Fruit fly (Drosophila melanogaster) whole organism, prepupa: ENCODE measurements around the gene amos.

Experiments used
- Blimp-1 ChIP-seq: fragments of 200-800 bp; sonication (Bioruptor generic); optimal IDR thresholded peaks from 3 replicates; lab custom pipeline; 2017; ENCODE audit warnings: missing biosample characterization, missing genetic modification characterization, mild to moderate bottlenecking, moderate library complexity, missing genetic modification reagents
- CG10669 ChIP-seq: fragments of 200-800 bp; sonication (Bioruptor generic); optimal IDR thresholded peaks from 3 replicates; lab custom pipeline; 2018; ENCODE audit warnings: missing biosample characterization, mild to moderate bottlenecking, missing genetic modification characterization, moderate library complexity
- CG11762 ChIP-seq: fragments of 200-800 bp; sonication (Bioruptor generic); optimal IDR thresholded peaks from 3 replicates; lab custom pipeline; 2016; ENCODE audit warnings: missing biosample characterization, missing genetic modification characterization; ENCODE audit not compliant: insufficient read depth
- CG11902 ChIP-seq: fragments of 200-800 bp; sonication (Bioruptor generic); optimal IDR thresholded peaks from 3 replicates; lab custom pipeline; 2016; ENCODE audit warnings: missing biosample characterization, missing genetic modification characterization
- CG15336 ChIP-seq: fragments of 200-800 bp; sonication (Bioruptor generic); IDR thresholded peaks from 2 replicates; pipeline ENCODE4 v1.3.6; 2022; ENCODE audit warnings: missing biosample characterization, missing genetic modification characterization
- CG1621 ChIP-seq: fragments of 200-800 bp; sonication (Bioruptor generic); optimal IDR thresholded peaks from 3 replicates; lab custom pipeline; 2018; ENCODE audit warnings: missing biosample characterization, mild to moderate bottlenecking, missing genetic modification characterization
- CG16779 ChIP-seq: fragments of 200-800 bp; sonication (Bioruptor generic); optimal IDR thresholded peaks from 3 replicates; lab custom pipeline; 2017; ENCODE audit warnings: missing biosample characterization, mild to moderate bottlenecking, missing genetic modification characterization
- CG3032 ChIP-seq: fragments of 200-800 bp; optimal IDR thresholded peaks from 2 replicates; lab custom pipeline; 2019; ENCODE audit warnings: missing biosample characterization, mild to moderate bottlenecking, missing genetic modification characterization, moderate library complexity
- CG31627 ChIP-seq: fragments of 200-800 bp; sonication (Bioruptor generic); optimal IDR thresholded peaks from 3 replicates; lab custom pipeline; 2016; ENCODE audit warnings: missing biosample characterization, missing genetic modification characterization
- CG3919 ChIP-seq: fragments of 200-800 bp; sonication (Bioruptor generic); optimal IDR thresholded peaks from 3 replicates; lab custom pipeline; 2016; ENCODE audit warnings: missing biosample characterization, missing genetic modification characterization
- CG4318 ChIP-seq: fragments of 200-800 bp; sonication (Bioruptor generic); optimal IDR thresholded peaks from 3 replicates; lab custom pipeline; 2017; ENCODE audit warnings: missing biosample characterization, mild to moderate bottlenecking, missing genetic modification characterization
- CG6163 ChIP-seq: fragments of 200-800 bp; sonication (Bioruptor generic); IDR thresholded peaks from 3 replicates; pipeline ENCODE4 v1.3.6; 2022; ENCODE audit warnings: missing biosample characterization, missing genetic modification characterization
- CG6276 ChIP-seq: fragments of 200-800 bp; sonication (Bioruptor generic); optimal IDR thresholded peaks from 2 replicates; lab custom pipeline; 2017; ENCODE audit warnings: missing biosample characterization, mild to moderate bottlenecking, missing genetic modification characterization
- CG6792 ChIP-seq: fragments of 200-800 bp; sonication (Bioruptor generic); optimal IDR thresholded peaks from 3 replicates; lab custom pipeline; 2016; ENCODE audit warnings: missing biosample characterization, missing genetic modification characterization
- CG6854 ChIP-seq: fragments of 200-800 bp; sonication (Bioruptor generic); optimal IDR thresholded peaks from 2 replicates; lab custom pipeline; 2017; ENCODE audit warnings: missing biosample characterization, mild to moderate bottlenecking, missing genetic modification characterization
- CG7368 ChIP-seq: fragments of 200-800 bp; sonication (Bioruptor generic); optimal IDR thresholded peaks from 3 replicates; lab custom pipeline; 2016; ENCODE audit warnings: missing biosample characterization, missing genetic modification characterization
- CG8119 ChIP-seq: fragments of 200-800 bp; sonication (Bioruptor generic); IDR thresholded peaks from 3 replicates; pipeline ENCODE4 v1.3.6; 2022; ENCODE audit warnings: missing biosample characterization, missing genetic modification characterization
- CG8632 ChIP-seq: fragments of 200-800 bp; sonication (Bioruptor generic); optimal IDR thresholded peaks from 3 replicates; lab custom pipeline; 2016; ENCODE audit warnings: missing biosample characterization, missing genetic modification characterization
- Ets21C ChIP-seq: fragments of 200-800 bp; sonication (Bioruptor generic); optimal IDR thresholded peaks from 3 replicates; lab custom pipeline; 2016; ENCODE audit warnings: missing biosample characterization, missing genetic modification characterization
- Ets96B ChIP-seq: fragments of 200-800 bp; optimal IDR thresholded peaks from 2 replicates; lab custom pipeline; 2019; ENCODE audit warnings: missing biosample characterization, mild to moderate bottlenecking, missing genetic modification characterization, moderate library complexity
- Gug ChIP-seq: fragments of 200-800 bp; sonication (Bioruptor generic); IDR thresholded peaks from 2 replicates; pipeline ENCODE4 v1.3.6; 2022; ENCODE audit warnings: missing biosample characterization, missing genetic modification characterization
- Hr38 ChIP-seq: sonication (Bioruptor generic); optimal IDR thresholded peaks from 2 replicates; lab custom pipeline; 2016; ENCODE audit warnings: missing biosample characterization, missing genetic modification characterization
- Lpt ChIP-seq: fragments of 200-800 bp; sonication (Bioruptor generic); optimal IDR thresholded peaks from 3 replicates; lab custom pipeline; 2016; ENCODE audit warnings: missing biosample characterization, missing genetic modification characterization
- OdsH ChIP-seq: fragments of 200-800 bp; sonication (Bioruptor generic); optimal IDR thresholded peaks from 3 replicates; lab custom pipeline; 2016; ENCODE audit warnings: missing biosample characterization, missing genetic modification characterization
- Smox ChIP-seq: fragments of 200-800 bp; sonication (Bioruptor generic); optimal IDR thresholded peaks from 3 replicates; lab custom pipeline; 2016; ENCODE audit warnings: missing biosample characterization, missing genetic modification characterization
- Sox102F ChIP-seq: fragments of 200-800 bp; sonication (Bioruptor generic); optimal IDR thresholded peaks from 2 replicates; lab custom pipeline; 2016; ENCODE audit warnings: missing biosample characterization, mild to moderate bottlenecking, missing genetic modification characterization
- Sox14 ChIP-seq: fragments of 200-800 bp; sonication (Bioruptor generic); optimal IDR thresholded peaks from 3 replicates; lab custom pipeline; 2016; ENCODE audit warnings: missing biosample characterization, missing genetic modification characterization
- acj6 ChIP-seq: fragments of 200-800 bp; sonication (Bioruptor generic); optimal IDR thresholded peaks from 3 replicates; lab custom pipeline; 2016; ENCODE audit warnings: missing biosample characterization, missing genetic modification characterization
- cyc ChIP-seq: fragments of 200-800 bp; sonication (Bioruptor generic); optimal IDR thresholded peaks from 3 replicates; lab custom pipeline; 2016; ENCODE audit warnings: missing biosample characterization, missing genetic modification characterization
- dac ChIP-seq: fragments of 200-800 bp; sonication (Bioruptor generic); optimal IDR thresholded peaks from 2 replicates; lab custom pipeline; 2017; ENCODE audit warnings: missing biosample characterization, mild to moderate bottlenecking, missing genetic modification characterization
- eg ChIP-seq: fragments of 200-800 bp; sonication (Bioruptor generic); IDR thresholded peaks from 3 replicates; pipeline ENCODE4 v1.3.6; 2022; ENCODE audit warnings: missing biosample characterization, missing genetic modification characterization
- fd85E ChIP-seq: fragments of 200-800 bp; sonication (Bioruptor generic); optimal IDR thresholded peaks from 3 replicates; lab custom pipeline; 2016; ENCODE audit warnings: missing biosample characterization, missing genetic modification characterization
- lz ChIP-seq: fragments of 200-800 bp; sonication (Bioruptor generic); optimal IDR thresholded peaks from 3 replicates; lab custom pipeline; 2016; ENCODE audit warnings: missing biosample characterization, missing genetic modification characterization
- pdm3 ChIP-seq: fragments of 200-800 bp; sonication (Bioruptor generic); optimal IDR thresholded peaks from 3 replicates; lab custom pipeline; 2016; ENCODE audit warnings: missing biosample characterization, missing genetic modification characterization
- salr ChIP-seq, 2 experiments: fragments of 200-800 bp; sonication (Bioruptor generic); optimal IDR thresholded peaks; 3 replicates each; lab custom pipeline; 2016 to 2018; ENCODE audit warnings: missing biosample characterization in 2 of 2, missing genetic modification characterization in 2 of 2, mild to moderate bottlenecking in 1 of 2
- ss ChIP-seq, 2 experiments: fragments of 200-800 bp; sonication (Bioruptor generic); optimal IDR thresholded peaks; 2 replicates in 1 of 2; 3 replicates in 1 of 2; lab custom pipeline; 2017 to 2018; ENCODE audit warnings: mild to moderate bottlenecking in 2 of 2, missing biosample characterization in 2 of 2, missing genetic modification characterization in 2 of 2, moderate library complexity in 1 of 2
- topi ChIP-seq: fragments of 200-800 bp; sonication (Bioruptor generic); optimal IDR thresholded peaks from 3 replicates; lab custom pipeline; 2016; ENCODE audit warnings: missing biosample characterization, missing genetic modification characterization

The amos gene

dm6 chr2L:18617003-18617402, 20.3 kb upstream of the amos start, which contains the start of gene MESR3 (continued):
- TF ChIP-seq CG8632 (GFP tag; lab: Kevin White, UChicago) (peak; percentile 36), CG6792 (GFP tag; lab: Kevin White, UChicago) (peak; percentile 42), CG10669 (GFP tag; lab: Kevin White, UChicago) (peak; percentile 69), CG15336 (GFP tag; lab: Robert Waterston, UW) (0 out of 2 replicates have a peak, but pooled peaks have one; percentile 42), Blimp-1 (GFP tag; lab: Kevin White, UChicago) (peak; percentile 25), CG4318 (peak; percentile 4), CG6854 (peak; percentile 75), Ets21C (GFP tag; lab: Kevin White, UChicago) (no peak), Sox102F (GFP tag; lab: Kevin White, UChicago) (no peak), cyc (GFP tag; lab: Kevin White, UChicago) (peak; percentile 32), OdsH (GFP tag; lab: Kevin White, UChicago) (no peak), Ets96B (tag; lab: Kevin White, UChicago) (peak; percentile 76), dac (GFP tag; lab: Kevin White, UChicago) (no peak), ss (GFP tag; optimal IDR thresholded peaks at IDR 0.05; lab: Kevin White, UChicago) (no peak)

- peak; percentile 14 for TF ChIP-seq cyc (GFP tag; lab: Kevin White, UChicago)
- no peak for TF ChIP-seq CG4318
- TF ChIP-seq, all 60 proteins: peak for 1
Observed at dm6 chr2L:18616019-18616418, 19.3 kb upstream of the amos start, which contains the start of gene IFT46. Gene IFT46 (minus strand): TSS chr2L:18616106.

- TF ChIP-seq CG6276 (GFP tag; lab: Kevin White, UChicago): no peak
- no peak for TF ChIP-seq CG3919 (GFP tag; lab: Kevin White, UChicago)
- TF ChIP-seq Lpt (GFP tag; lab: Kevin White, UChicago): no peak
- no peak for TF ChIP-seq CG6163
- TF ChIP-seq CG31627: no peak
- TF ChIP-seq CG3032 (tag; lab: Kevin White, UChicago): no peak
- TF ChIP-seq salr (GFP tag; optimal IDR thresholded peaks at IDR 0.05; lab: Kevin White, UChicago): no peak
- TF ChIP-seq CG11902 (GFP tag; lab: Kevin White, UChicago): no peak
- no peak for TF ChIP-seq Hr38 (GFP tag; lab: Kevin White, UChicago)
- TF ChIP-seq ss (GFP tag; optimal IDR thresholded peaks at IDR 0.05; lab: Kevin White, UChicago): no peak
- no peak for TF ChIP-seq CG6854
- no peak for TF ChIP-seq Gug (GFP tag; lab: Robert Waterston, UW)
- TF ChIP-seq eg (GFP tag; lab: Robert Waterston, UW): no peak
- TF ChIP-seq Ets96B (tag; lab: Kevin White, UChicago): no peak
- TF ChIP-seq Smox: no peak
- no peak for TF ChIP-seq Sox102F (GFP tag; lab: Kevin White, UChicago)
- TF ChIP-seq CG8632 (GFP tag; lab: Kevin White, UChicago): no peak
- TF ChIP-seq, all 60 proteins: peak for 0
Observed at dm6 chr2L:18612106-18612505, 15.4 kb upstream of the amos start, which contains the start of gene Atac2. Gene Atac2 (minus strand): TSS chr2L:18612249.

- TF ChIP-seq CG6276 (GFP tag; lab: Kevin White, UChicago): no peak
Observed at dm6 chr2L:18606642-18607041, 9.9 kb upstream of the amos start, which contains the start of gene CG10333. Gene CG10333 (plus strand): TSS chr2L:18606832.

- TF ChIP-seq acj6 (GFP tag; lab: Kevin White, UChicago) (no peak), Sox102F (GFP tag; lab: Kevin White, UChicago) (no peak), CG10669 (GFP tag; lab: Kevin White, UChicago) (no peak)
Observed at dm6 chr2L:18605549-18605948, 8.8 kb upstream of the amos start, which contains the start of gene CG31789. Gene CG31789 (plus strand): TSS chr2L:18605928.

dm6 chr2L:18604986-18605385, 8.3 kb upstream of the amos start, which contains the start of gene CG10413:
Gene CG10413 (minus strand): TSS chr2L:18605249.
- TF ChIP-seq CG3919 (GFP tag; lab: Kevin White, UChicago) (peak; percentile 99), CG7368 (GFP tag; lab: Kevin White, UChicago) (peak; percentile 96), CG6163 (peak; percentile 96), Sox102F (GFP tag; lab: Kevin White, UChicago) (peak; percentile 99), ss (GFP tag; optimal IDR thresholded peaks at IDR 0.05; lab: Kevin White, UChicago) (peak in 1 of 2 experiments; percentile 97), CG1621 (tag; lab: Kevin White, UChicago) (peak; percentile 96), CG6276 (GFP tag; lab: Kevin White, UChicago) (no peak), pdm3 (GFP tag; lab: Kevin White, UChicago) (peak; percentile 99), Ets21C (GFP tag; lab: Kevin White, UChicago) (peak; percentile 97), CG16779 (tag; lab: Kevin White, UChicago) (no peak), Gug (GFP tag; lab: Robert Waterston, UW) (peak; percentile 97), Blimp-1 (GFP tag; lab: Kevin White, UChicago) (peak; percentile 94), lz (GFP tag; lab: Kevin White, UChicago) (peak; percentile 99), salr (GFP tag; optimal IDR thresholded peaks at IDR 0.05; lab: Kevin White, UChicago) (peak in 1 of 2 experiments; percentile 97), fd85E (GFP tag; lab: Kevin White, UChicago) (no peak), topi (GFP tag; lab: Kevin White, UChicago) (peak; percentile 98), CG6854 (peak; percentile 96), Sox14 (GFP tag; lab: Kevin White, UChicago) (peak; percentile 99), OdsH (GFP tag; lab: Kevin White, UChicago) (peak; percentile 99), Hr38 (GFP tag; lab: Kevin White, UChicago) (peak; percentile 87), CG11762 (GFP tag; lab: Kevin White, UChicago) (peak; percentile 99), dac (GFP tag; lab: Kevin White, UChicago) (peak; percentile 98), CG8119 (GFP tag; lab: Robert Waterston, UW) (peak; percentile 97), CG8632 (GFP tag; lab: Kevin White, UChicago) (peak; percentile 98), CG6792 (GFP tag; lab: Kevin White, UChicago) (peak; percentile 98)
